Fruit fly (Drosophila melanogaster) Kc167 (cell line): Measurements from ENCODE around the gene retinin.

Experiments
- h ChIP-seq: fragments of >200 bp; optimal IDR thresholded peaks from 3 replicates; lab custom pipeline; 2018; ENCODE audit warnings: missing external identifiers
- ttk ChIP-seq: sonication (Bioruptor generic); optimal IDR thresholded peaks from 2 replicates; lab custom pipeline; 2017; ENCODE audit warnings: missing external identifiers

DNA sequence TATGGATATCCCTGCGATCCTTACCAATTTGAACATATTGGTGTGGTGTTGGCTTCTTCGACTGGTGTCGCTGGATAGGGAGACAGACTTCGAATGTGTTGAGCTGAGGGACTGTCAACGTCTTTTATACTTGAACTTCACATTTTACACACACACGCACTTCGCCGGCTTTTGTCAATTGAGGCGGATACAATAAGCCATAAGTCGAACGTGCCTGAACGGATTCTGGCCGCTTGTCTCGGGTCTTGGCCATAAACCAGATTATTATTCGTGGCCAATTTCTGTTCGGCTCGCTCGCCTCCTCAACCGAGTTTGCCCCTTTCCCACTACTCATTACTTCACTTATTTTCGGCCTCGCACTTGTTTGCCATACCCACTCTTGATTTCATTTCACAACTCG lies 28.7 kb upstream of the retinin start, which contains the start of gene CG13044:
- TF ChIP-seq h (lab: Kevin White, UChicago) (no peak), ttk (lab: Kevin White, UChicago) (no peak)
